Fruit fly (Drosophila melanogaster): ENCODE results near the gene CG9154.

CG9154 gene

DNA sequence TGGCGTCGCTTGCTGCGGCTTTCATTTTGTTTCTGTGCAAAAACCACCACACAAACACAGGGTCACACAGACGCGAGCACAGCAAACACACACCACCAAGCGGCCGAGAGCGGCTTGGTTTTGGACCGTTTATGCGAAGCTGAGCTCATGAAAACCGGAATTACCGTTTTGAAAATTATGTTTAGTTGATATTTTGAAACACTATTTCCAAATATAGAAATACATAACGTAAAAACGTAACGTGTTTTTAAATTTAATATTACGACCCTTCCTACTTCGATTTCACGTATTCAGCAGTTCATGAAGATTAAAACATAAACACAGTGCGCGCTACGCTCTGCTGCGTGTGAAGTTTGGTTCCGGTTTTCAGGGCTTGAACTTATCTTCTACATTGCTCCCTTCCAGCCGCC lies 19.3 kb downstream of the CG9154 start:
- peak; percentile 86 for TF ChIP-seq CG18011 (GFP tag; optimal IDR thresholded peaks at IDR 0.05)
- TF ChIP-seq Sox102F (GFP tag; optimal IDR thresholded peaks at IDR 0.05), result peak; percentile 95
- peak; percentile 73 for TF ChIP-seq ro (GFP tag; IDR thresholded peaks at IDR 0.05)
- peak; percentile 97 for TF ChIP-seq HHEX (GFP tag; optimal IDR thresholded peaks at IDR 0.05)
- TF ChIP-seq Xrp1 (GFP tag; IDR thresholded peaks at IDR 0.05), result peak; percentile 96
- TF ChIP-seq eyg (GFP tag; optimal IDR thresholded peaks at IDR 0.05), result peak; percentile 92
- TF ChIP-seq wor (GFP tag; IDR thresholded peaks at IDR 0.05), result peak; percentile 91
- peak; percentile 82 for TF ChIP-seq emc (GFP tag; optimal IDR thresholded peaks at IDR 0.05)
- peak; percentile 83 for TF ChIP-seq slp2 (GFP tag; optimal IDR thresholded peaks at IDR 0.05)
- peak; percentile 88 for TF ChIP-seq CG8359 (GFP tag; optimal IDR thresholded peaks at IDR 0.05; ENCODE audit: borderline replicate concordance)
- TF ChIP-seq zen2 (GFP tag; IDR thresholded peaks at IDR 0.05; ENCODE audit: partially characterized antibody), result no peak
- peak; percentile 35; the same call in 1 of the 2 replicates for TF ChIP-seq CG14667 (GFP tag; IDR thresholded peaks at IDR 0.05)
- peak in 1 of 2 experiments; percentile 6 for TF ChIP-seq Trl (optimal IDR thresholded peaks at IDR 0.05)
- peak; percentile 97 for TF ChIP-seq Trl (GFP tag; optimal IDR thresholded peaks at IDR 0.05)
- TF ChIP-seq CG32772 (GFP tag; IDR thresholded peaks at IDR 0.05), result peak; percentile 72
- no peak for TF ChIP-seq Hr39 (optimal IDR thresholded peaks at IDR 0.05)
- peak; percentile 76 for TF ChIP-seq CG7928 (GFP tag; optimal IDR thresholded peaks at IDR 0.05)
- peak; percentile 81 for TF ChIP-seq H15 (GFP tag; IDR thresholded peaks at IDR 0.05)
- peak; percentile 87 for TF ChIP-seq CG12942 (GFP tag; optimal IDR thresholded peaks at IDR 0.05)
- TF ChIP-seq CG3847 (GFP tag; IDR thresholded peaks at IDR 0.05), result peak; percentile 94
- peak; percentile 98 for TF ChIP-seq Hmr (GFP tag; optimal IDR thresholded peaks at IDR 0.05)
- no peak for TF ChIP-seq Scr (GFP tag; IDR thresholded peaks at IDR 0.05; ENCODE audit: partially characterized antibody)
- TF ChIP-seq CG9876 (GFP tag; optimal IDR thresholded peaks at IDR 0.05), result peak; percentile 76
- peak; percentile 84; the same call in 2 of the 3 replicates for TF ChIP-seq CG3726 (GFP tag; IDR thresholded peaks at IDR 0.05)
- peak; percentile 73 for TF ChIP-seq Abd-B (GFP tag; optimal IDR thresholded peaks at IDR 0.05)
- peak; percentile 77 for TF ChIP-seq Adf1 (GFP tag; IDR thresholded peaks at IDR 0.05)
- peak; percentile 97 for TF ChIP-seq caup (GFP tag; optimal IDR thresholded peaks at IDR 0.05; ENCODE audit: severe bottlenecking)
- TF ChIP-seq repo (GFP tag; optimal IDR thresholded peaks at IDR 0.05), result peak; percentile 95
- TF ChIP-seq bsh (GFP tag; optimal IDR thresholded peaks at IDR 0.05), result peak; percentile 93 to 97
- TF ChIP-seq corto (GFP tag; optimal IDR thresholded peaks at IDR 0.05), result peak; percentile 92
- peak; percentile 27 for TF ChIP-seq Kr (GFP tag; optimal IDR thresholded peaks at IDR 0.05)
- TF ChIP-seq CG16815 (GFP tag; optimal IDR thresholded peaks at IDR 0.05), result peak; percentile 72
- TF ChIP-seq sug (tag; optimal IDR thresholded peaks at IDR 0.05), result peak; percentile 96
- peak in 1 of 2 experiments; percentile 97 for TF ChIP-seq Hr78 (GFP tag; optimal IDR thresholded peaks at IDR 0.05)
- peak; percentile 97 for TF ChIP-seq tap (tag; optimal IDR thresholded peaks at IDR 0.05)
- peak; percentile 95 for TF ChIP-seq Asciz (GFP tag; optimal IDR thresholded peaks at IDR 0.05)
- peak; percentile 86 for TF ChIP-seq MBD-R2 (GFP tag; IDR thresholded peaks at IDR 0.05)
- peak; percentile 80 for TF ChIP-seq Atf3 (GFP tag; optimal IDR thresholded peaks at IDR 0.05)
- peak; percentile 98 for TF ChIP-seq CG6813 (GFP tag; optimal IDR thresholded peaks at IDR 0.05)
- TF ChIP-seq aop (GFP tag; IDR thresholded peaks at IDR 0.05), result 0 out of 2 replicates have a peak, but pooled peaks have one; percentile 31
- TF ChIP-seq esg (GFP tag; conservative IDR thresholded peaks at IDR 0.05), result peak; percentile 91
- TF ChIP-seq CG4820 (GFP tag; optimal IDR thresholded peaks at IDR 0.05), result peak; percentile 100
- TF ChIP-seq Myb (GFP tag; optimal IDR thresholded peaks at IDR 0.05), result peak; percentile 78
- peak; percentile 98 for TF ChIP-seq CG10979 (tag; optimal IDR thresholded peaks at IDR 0.05)
- peak; percentile 40 for TF ChIP-seq CG7745 (tag; optimal IDR thresholded peaks at IDR 0.05)
- peak; percentile 97 for TF ChIP-seq Meics (GFP tag; optimal IDR thresholded peaks at IDR 0.05)
- no peak for TF ChIP-seq prd (optimal IDR thresholded peaks at IDR 0.05)
- TF ChIP-seq prd (GFP tag; IDR thresholded peaks at IDR 0.05), result peak; percentile 84
- peak; percentile 94 for TF ChIP-seq CG17385 (GFP tag; optimal IDR thresholded peaks at IDR 0.05)
- TF ChIP-seq schlank (tag; optimal IDR thresholded peaks at IDR 0.05), result peak; percentile 95
- TF ChIP-seq CG14050 (GFP tag; IDR thresholded peaks at IDR 0.05), result peak; percentile 96
